Worm (Caenorhabditis elegans): Measurements from ENCODE around the gene cup-14.

The cup-14 gene

DNA sequence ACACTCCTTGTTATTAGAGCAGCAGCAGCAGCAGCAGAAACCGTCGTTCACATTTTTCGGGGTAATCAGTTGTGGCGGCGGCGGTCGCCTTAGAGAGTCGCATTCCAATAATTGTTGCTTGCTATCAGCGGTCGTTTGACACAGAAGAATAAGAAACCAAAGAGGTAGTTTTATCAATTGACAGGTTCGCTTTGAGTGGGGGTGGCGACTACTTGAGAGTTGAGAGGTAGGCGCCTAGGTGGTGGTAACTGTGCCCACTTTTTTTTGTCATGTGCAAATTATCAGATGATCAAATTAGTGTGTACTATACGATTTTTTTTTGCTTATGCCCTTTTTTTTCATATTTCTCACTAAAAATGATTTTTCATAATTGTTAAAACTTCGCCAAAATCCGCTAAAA lies 58.1 kb downstream of the cup-14 start:
- TF ChIP-seq ceh-44 (GFP tag; IDR thresholded peaks at IDR 0.05) (no peak), daf-16 (GFP tag; optimal IDR thresholded peaks at IDR 0.05) (no peak), daf-16 (tag; optimal IDR thresholded peaks at IDR 0.05) (peak; percentile 37), unc-62 (GFP tag; optimal IDR thresholded peaks at IDR 0.05 in 1 of 2) (peak in 1 of 2 experiments; percentile 26), unc-62 (tag; optimal IDR thresholded peaks at IDR 0.05) (no peak), aha-1 (tag) (peak; percentile 97), dmd-6 (GFP tag; IDR thresholded peaks at IDR 0.05) (peak; percentile 81), dve-1 (tag; optimal IDR thresholded peaks at IDR 0.05; ENCODE audit: insufficient read depth) (peak; percentile 56), lin-39 (tag; optimal IDR thresholded peaks at IDR 0.05) (no peak), madf-9 (GFP tag; conservative IDR thresholded peaks at IDR 0.05) (no peak), hlh-11 (tag; optimal IDR thresholded peaks at IDR 0.05) (peak; percentile 82), lin-1 (GFP tag; IDR thresholded peaks at IDR 0.05) (0 out of 2 replicates have a peak, but pooled peaks have one; percentile 17), T20F7.1 (GFP tag; optimal IDR thresholded peaks at IDR 0.05) (no peak), T26A8.4 (GFP tag; IDR thresholded peaks at IDR 0.05) (no peak), php-3 (GFP tag; IDR thresholded peaks at IDR 0.05) (0 out of 2 replicates have a peak, but pooled peaks have one; percentile 11), jun-1 (tag; optimal IDR thresholded peaks at IDR 0.05) (no peak), pha-4 (GFP tag; IDR thresholded peaks at IDR 0.05) (0 out of 2 replicates have a peak, but pooled peaks have one; percentile 20), pha-4 (tag; optimal IDR thresholded peaks at IDR 0.05) (no peak), nhr-77 (tag; optimal IDR thresholded peaks at IDR 0.05) (peak; percentile 82), mes-2 (tag; optimal IDR thresholded peaks at IDR 0.05; ENCODE audit: poor library complexity, severe bottlenecking) (peak; percentile 13), spr-3 (GFP tag; optimal IDR thresholded peaks at IDR 0.05) (no peak), hlh-30 (tag; optimal IDR thresholded peaks at IDR 0.05; ENCODE audit: insufficient read depth) (peak; percentile 26), nhr-28 (tag; optimal IDR thresholded peaks at IDR 0.05) (peak; percentile 76), zfp-3 (GFP tag; conservative IDR thresholded peaks at IDR 0.05) (no peak), ama-1 (optimal IDR thresholded peaks at IDR 0.05) (no peak), nhr-42 (GFP tag; IDR thresholded peaks at IDR 0.05) (peak; percentile 30; the same call in 1 of the 2 replicates), pqm-1 (tag; optimal IDR thresholded peaks at IDR 0.05) (peak; percentile 90)

DNA sequence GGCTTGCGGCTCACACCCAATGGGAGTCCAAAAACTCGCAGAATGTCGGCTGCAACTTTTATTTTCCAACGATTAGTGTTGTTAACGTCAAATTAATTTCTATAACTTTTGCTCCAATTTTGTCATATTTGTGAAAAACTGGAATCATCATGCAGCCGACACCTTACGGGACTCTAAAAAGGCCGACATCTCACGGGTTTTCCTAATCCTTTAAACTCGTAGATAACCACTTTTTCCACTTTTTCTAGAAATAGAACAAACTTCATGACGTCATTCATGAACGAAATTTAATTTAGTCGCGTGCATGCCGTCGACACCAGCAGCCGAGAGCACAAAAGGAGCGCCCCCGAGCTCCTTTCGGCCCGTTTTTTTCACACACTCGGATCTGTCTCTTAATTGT lies 58.6 kb downstream of the cup-14 start:
- TF ChIP-seq ces-1 (GFP tag; optimal IDR thresholded peaks at IDR 0.05): peak; percentile 79
- TF ChIP-seq tra-1 (GFP tag; IDR thresholded peaks at IDR 0.05): no peak
- TF ChIP-seq lsy-2 (tag; optimal IDR thresholded peaks at IDR 0.05): peak in 1 of 2 experiments; percentile 0
- no peak for TF ChIP-seq dpl-1 (GFP tag; optimal IDR thresholded peaks at IDR 0.05)
- TF ChIP-seq ctbp-1 (GFP tag; IDR thresholded peaks at IDR 0.05): peak; percentile 49; the same call in 1 of the 2 replicates

DNA sequence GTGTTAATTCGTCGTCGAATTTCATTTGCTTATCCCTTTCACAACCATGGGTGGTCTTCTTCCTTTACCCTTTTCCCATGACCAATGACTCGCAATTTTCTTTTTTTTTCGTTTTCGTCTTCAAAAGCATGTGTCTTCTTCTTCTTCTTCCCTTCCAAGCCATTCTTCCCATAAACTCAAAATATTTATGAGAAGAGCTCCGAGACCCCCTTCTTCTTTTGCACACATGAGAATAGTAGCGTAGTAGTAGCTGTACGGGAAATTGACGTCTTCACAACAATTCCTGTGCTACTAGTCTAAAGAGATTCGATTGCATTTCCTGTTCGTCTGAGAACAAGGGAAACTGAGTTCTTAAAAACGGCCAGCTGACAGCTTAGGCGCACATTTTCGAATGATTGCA lies 59.7 kb downstream of the cup-14 start:
- TF ChIP-seq fkh-10 (GFP tag; optimal IDR thresholded peaks at IDR 0.05): peak; percentile 57
- no peak for TF ChIP-seq lir-3 (tag; optimal IDR thresholded peaks at IDR 0.05)

DNA sequence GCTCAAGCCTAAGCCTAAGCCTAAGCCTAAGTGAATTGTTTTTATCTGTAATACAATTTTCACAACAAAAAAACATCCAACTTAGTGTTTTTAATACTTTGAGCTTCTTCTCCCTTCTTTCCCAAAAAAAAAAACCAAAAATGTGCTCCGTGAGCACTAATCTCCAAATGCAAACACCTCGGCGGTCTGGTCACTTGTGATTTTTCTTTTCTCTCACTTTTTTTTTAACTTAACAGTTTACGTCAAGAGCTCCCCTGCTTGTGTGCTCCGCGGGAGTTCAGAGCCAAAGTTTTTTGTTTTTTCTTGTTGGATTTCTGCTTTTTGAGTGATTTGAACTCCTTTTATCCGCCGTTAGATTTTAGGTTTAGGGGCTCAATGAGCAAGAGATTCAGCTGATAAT lies 65.8 kb downstream of the cup-14 start:
- TF ChIP-seq lir-3 (tag; optimal IDR thresholded peaks at IDR 0.05) (no peak), nhr-76 (tag; optimal IDR thresholded peaks at IDR 0.05) (no peak), ceh-20 (GFP tag; IDR thresholded peaks at IDR 0.05) (no peak), nhr-28 (tag; optimal IDR thresholded peaks at IDR 0.05) (no peak), F49E8.2 (tag; optimal IDR thresholded peaks at IDR 0.05; ENCODE audit: borderline replicate concordance) (no peak), skn-1 (tag; optimal IDR thresholded peaks at IDR 0.05) (no peak), lin-39 (tag; optimal IDR thresholded peaks at IDR 0.05) (no peak), F10B5.3 (tag; optimal IDR thresholded peaks at IDR 0.05) (no peak), pqm-1 (tag; optimal IDR thresholded peaks at IDR 0.05) (no peak), egl-43 (GFP tag; IDR thresholded peaks at IDR 0.05) (no peak), nhr-10 (tag; optimal IDR thresholded peaks at IDR 0.05) (no peak)

Measured in whole organism, L4 larva.